Worm (Caenorhabditis elegans) whole organism, L1 larva: ENCODE results near the gene cpg-4.

Experiments
- Y116A8C.19 ChIP-seq: sonication (generic microtip); optimal IDR thresholded peaks from 2 replicates; lab custom pipeline; 2016; ENCODE audit warnings: missing compliant biosample characterization, missing genetic modification characterization, borderline replicate concordance
- dpl-1 ChIP-seq, 3 experiments: fragments of 150-350 bp in 2 of 3; sonication (generic microtip) in 1 of 3; optimal IDR thresholded peaks; 2 replicates each; lab custom pipeline; 2014 to 2017; ENCODE audit warnings: missing biosample characterization in 3 of 3, missing genetic modification characterization in 3 of 3, missing genetic modification reagents in 3 of 3
- elt-3 ChIP-seq, 6 experiments: fragments of 150-350 bp in 1 of 6; sonication (generic microtip); optimal IDR thresholded peaks; 2 replicates each; lab custom pipeline; 2017 to 2018; ENCODE audit warnings: missing biosample characterization in 6 of 6, missing genetic modification characterization in 6 of 6, inconsistent platforms in 1 of 6
- fkh-4 ChIP-seq: sonication (generic microtip); optimal IDR thresholded peaks from 2 replicates; lab custom pipeline; 2016; ENCODE audit warnings: missing compliant biosample characterization, missing genetic modification characterization, borderline replicate concordance
- nhr-28 ChIP-seq: fragments of 150-350 bp; optimal IDR thresholded peaks from 2 replicates; lab custom pipeline; 2014; ENCODE audit warnings: missing biosample characterization, missing genetic modification characterization
- snpc-4 ChIP-seq: fragments of 150-350 bp; optimal IDR thresholded peaks from 2 replicates; lab custom pipeline; 2014; ENCODE audit warnings: missing biosample characterization, missing genetic modification characterization
- unc-62 ChIP-seq: fragments of 150-350 bp; optimal IDR thresholded peaks from 2 replicates; lab custom pipeline; 2014; ENCODE audit warnings: missing biosample characterization, missing genetic modification reagents, missing genetic modification characterization
- zip-4 ChIP-seq: fragments of 200-800 bp; sonication (Bioruptor generic); optimal IDR thresholded peaks from 2 replicates; lab custom pipeline; 2018; ENCODE audit warnings: mild to moderate bottlenecking, missing genetic modification characterization, moderate library complexity, missing compliant biosample characterization
- ztf-11 ChIP-seq, 2 experiments: sonication (generic microtip); optimal IDR thresholded peaks; 2 replicates each; lab custom pipeline; 2016 to 2017; ENCODE audit warnings: missing genetic modification characterization in 2 of 2, missing biosample characterization in 1 of 2, missing compliant biosample characterization in 1 of 2

DNA sequence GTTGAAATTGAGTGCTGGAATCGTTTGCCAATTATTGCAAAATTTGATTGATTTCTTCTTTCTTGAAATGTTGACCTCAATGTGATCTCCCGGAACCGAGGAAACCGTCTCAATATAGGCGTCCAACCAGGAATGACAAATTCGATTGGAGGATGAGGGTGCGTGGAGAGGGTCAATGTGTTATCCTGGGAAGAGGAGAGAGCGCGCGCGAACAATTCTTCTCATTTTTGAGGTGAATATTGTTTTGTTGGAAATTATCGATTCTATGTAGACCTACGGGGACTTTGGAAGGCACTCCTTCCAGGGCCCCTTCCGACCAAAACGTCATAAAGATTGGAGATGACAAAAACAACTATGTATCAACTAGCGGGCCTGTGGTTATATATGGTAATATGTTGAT lies 40.3 kb downstream of the cpg-4 start:
- TF ChIP-seq fkh-4 (tag; lab: Kevin White, UChicago): no peak
- TF ChIP-seq zip-4: no peak
- TF ChIP-seq snpc-4 (tag; lab: Kevin White, UChicago): no peak
- no peak for TF ChIP-seq nhr-28 (tag; lab: Kevin White, UChicago)
- TF ChIP-seq ztf-11 (tag; optimal IDR thresholded peaks at IDR 0.05; lab: Kevin White, UChicago): no peak
- no peak for TF ChIP-seq Y116A8C.19 (tag; lab: Kevin White, UChicago)
- no peak for TF ChIP-seq dpl-1 (GFP tag; optimal IDR thresholded peaks at IDR 0.05; lab: Kevin White, UChicago)
- TF ChIP-seq unc-62 (GFP tag; lab: Kevin White, UChicago): no peak
- TF ChIP-seq elt-3 (tag; optimal IDR thresholded peaks at IDR 0.05; lab: Kevin White, UChicago): no peak
